Fruit fly (Drosophila melanogaster) whole organism, embryonic: ENCODE data around the gene rec.
A peak's percentile ranks its signal among the peaks of the same experiment; 100 is the strongest.

Experiments used
- Ada2b ChIP-seq: fragments of 200-800 bp; sonication (Bioruptor generic); IDR thresholded peaks from 2 replicates; pipeline ENCODE4 v1.3.6; 2022; ENCODE audit warnings: missing biosample characterization, missing genetic modification characterization
- Asciz ChIP-seq: fragments of 200-800 bp; sonication (Bioruptor generic); optimal IDR thresholded peaks from 2 replicates; lab custom pipeline; 2017; ENCODE audit warnings: missing biosample characterization, mild to moderate bottlenecking, missing genetic modification characterization, missing genetic modification reagents
- Atf6 ChIP-seq: fragments of 200-800 bp; sonication (Bioruptor generic); IDR thresholded peaks from 2 replicates; pipeline ENCODE4 v1.3.6; 2022; ENCODE audit warnings: missing biosample characterization, missing genetic modification characterization
- B-H1 ChIP-seq: fragments of 200-800 bp; sonication (Bioruptor generic); IDR thresholded peaks from 3 replicates; pipeline ENCODE4 v1.3.6; 2022; ENCODE audit warnings: missing biosample characterization, missing genetic modification characterization
- B-H2 ChIP-seq: fragments of 200-800 bp; sonication (Bioruptor generic); optimal IDR thresholded peaks from 2 replicates; lab custom pipeline; 2018; ENCODE audit warnings: missing biosample characterization, mild to moderate bottlenecking, missing genetic modification characterization
- Blimp-1 ChIP-seq: fragments of 200-800 bp; sonication (Bioruptor generic); optimal IDR thresholded peaks from 3 replicates; lab custom pipeline; 2018; ENCODE audit warnings: missing biosample characterization, missing genetic modification characterization, mild to moderate bottlenecking, moderate library complexity, missing genetic modification reagents
- CG10979 ChIP-seq: fragments of 200-800 bp; sonication (Bioruptor generic); optimal IDR thresholded peaks from 2 replicates; lab custom pipeline; 2018; ENCODE audit warnings: missing biosample characterization, mild to moderate bottlenecking, missing genetic modification characterization, moderate library complexity
- CG11093 ChIP-seq: fragments of 200-800 bp; sonication (Bioruptor generic); IDR thresholded peaks from 3 replicates; pipeline ENCODE4 v1.3.6; 2022; ENCODE audit warnings: missing biosample characterization, missing genetic modification characterization
- CG11247 ChIP-seq: fragments of 200-800 bp; sonication (Bioruptor generic); IDR thresholded peaks from 2 replicates; pipeline ENCODE4 v1.3.6; 2022; ENCODE audit warnings: missing biosample characterization, missing genetic modification characterization
- CG12155 ChIP-seq: fragments of 200-800 bp; sonication (Bioruptor generic); optimal IDR thresholded peaks from 3 replicates; lab custom pipeline; 2016; ENCODE audit warnings: missing biosample characterization, missing genetic modification characterization
- CG14860 ChIP-seq: fragments of 200-800 bp; sonication (Bioruptor generic); IDR thresholded peaks from 3 replicates; pipeline ENCODE4 v1.3.6; 2022; ENCODE audit warnings: missing biosample characterization, missing genetic modification characterization; ENCODE audit not compliant: partially characterized antibody
- CG1647 ChIP-seq: fragments of 200-800 bp; sonication (Bioruptor generic); optimal IDR thresholded peaks from 3 replicates; lab custom pipeline; 2016; ENCODE audit warnings: missing biosample characterization, missing genetic modification characterization
- CG16779 ChIP-seq: fragments of 200-800 bp; sonication (Bioruptor generic); IDR thresholded peaks from 2 replicates; pipeline ENCODE4 v1.3.6; 2022; ENCODE audit warnings: missing biosample characterization, missing genetic modification characterization
- CG17612 ChIP-seq: fragments of 200-800 bp; sonication (Bioruptor generic); IDR thresholded peaks from 2 replicates; pipeline ENCODE4 v1.3.6; 2022; ENCODE audit warnings: missing biosample characterization, missing genetic modification characterization
- CG18011 ChIP-seq: fragments of 200-800 bp; sonication (Bioruptor generic); optimal IDR thresholded peaks from 2 replicates; lab custom pipeline; 2017; ENCODE audit warnings: missing biosample characterization, missing genetic modification characterization, mild to moderate bottlenecking, moderate library complexity, missing genotype
- CG18764 ChIP-seq: fragments of 200-800 bp; sonication (Bioruptor generic); optimal IDR thresholded peaks from 3 replicates; lab custom pipeline; 2016; ENCODE audit warnings: missing biosample characterization, missing genetic modification characterization
- CG2199 ChIP-seq: fragments of 200-800 bp; sonication (Bioruptor generic); IDR thresholded peaks from 3 replicates; pipeline ENCODE4 v1.3.6; 2022; ENCODE audit warnings: missing biosample characterization, missing genetic modification characterization
- CG30431 ChIP-seq: fragments of 200-800 bp; sonication (Bioruptor generic); optimal IDR thresholded peaks from 2 replicates; lab custom pipeline; 2017; ENCODE audit warnings: missing biosample characterization, missing genetic modification characterization
- CG3995 ChIP-seq: fragments of 200-800 bp; sonication (Bioruptor generic); optimal IDR thresholded peaks from 3 replicates; lab custom pipeline; 2016; ENCODE audit warnings: missing biosample characterization, missing genetic modification characterization
- CG6689 ChIP-seq: fragments of 200-800 bp; sonication (Bioruptor generic); IDR thresholded peaks from 2 replicates; pipeline ENCODE4 v1.3.6; 2022; ENCODE audit warnings: missing biosample characterization, missing genetic modification characterization
- CG7271 ChIP-seq: fragments of 200-800 bp; sonication (Bioruptor generic); optimal IDR thresholded peaks from 2 replicates; lab custom pipeline; 2018; ENCODE audit warnings: missing biosample characterization, mild to moderate bottlenecking, missing genetic modification characterization, moderate library complexity
- CG9876 ChIP-seq: fragments of 200-800 bp; sonication (Bioruptor generic); optimal IDR thresholded peaks from 2 replicates; lab custom pipeline; 2016; ENCODE audit warnings: missing biosample characterization, missing genetic modification characterization
- Doc2 ChIP-seq: fragments of 200-800 bp; sonication (Bioruptor generic); IDR thresholded peaks from 2 replicates; pipeline ENCODE4 v1.3.6; 2022; ENCODE audit warnings: missing biosample characterization, missing genetic modification characterization
- Dref ChIP-seq: fragments of 200-800 bp; sonication (Bioruptor generic); IDR thresholded peaks from 2 replicates; pipeline ENCODE4 v1.3.6; 2022; ENCODE audit warnings: missing biosample characterization, missing genetic modification characterization
- HLH54F ChIP-seq: fragments of 200-800 bp; sonication (Bioruptor generic); optimal IDR thresholded peaks from 3 replicates; lab custom pipeline; 2016; ENCODE audit warnings: missing biosample characterization, missing genetic modification characterization
- Hr78 ChIP-seq, 2 experiments: fragments of 200-800 bp in 1 of 2; fragments of >200 bp in 1 of 2; sonication (Bioruptor generic) in 1 of 2; optimal IDR thresholded peaks; 2 replicates each; lab custom pipeline; 2017 to 2019; ENCODE audit warnings: missing biosample characterization in 2 of 2, missing genetic modification characterization in 2 of 2, mild to moderate bottlenecking in 1 of 2, moderate library complexity in 1 of 2
- MTF-1 ChIP-seq: fragments of 200-800 bp; sonication (Bioruptor generic); optimal IDR thresholded peaks from 2 replicates; lab custom pipeline; 2018; ENCODE audit warnings: missing biosample characterization, mild to moderate bottlenecking, missing genetic modification characterization, borderline replicate concordance
- Meics ChIP-seq: fragments of 200-800 bp; sonication (Bioruptor generic); optimal IDR thresholded peaks from 2 replicates; lab custom pipeline; 2017; ENCODE audit warnings: missing biosample characterization, mild to moderate bottlenecking, missing genetic modification characterization
- Poxn ChIP-seq: fragments of 200-800 bp; sonication (Bioruptor generic); IDR thresholded peaks from 2 replicates; pipeline ENCODE4 v1.3.6; 2022; ENCODE audit warnings: missing biosample characterization, missing genetic modification characterization
- Ssrp ChIP-seq: fragments of 200-800 bp; sonication (Bioruptor generic); optimal IDR thresholded peaks from 2 replicates; lab custom pipeline; 2018; ENCODE audit warnings: missing biosample characterization, mild to moderate bottlenecking, missing genetic modification characterization, moderate library complexity
- bcd ChIP-seq: fragments of 200-800 bp; sonication (Bioruptor generic); optimal IDR thresholded peaks from 2 replicates; lab custom pipeline; 2017; ENCODE audit warnings: missing biosample characterization, mild to moderate bottlenecking, missing genetic modification characterization
- bowl ChIP-seq: fragments of 200-800 bp; sonication (Bioruptor generic); IDR thresholded peaks from 2 replicates; pipeline ENCODE4 v1.3.6; 2022; ENCODE audit warnings: missing biosample characterization, missing genetic modification characterization
- crc ChIP-seq: fragments of 200-800 bp; sonication (Bioruptor generic); optimal IDR thresholded peaks from 2 replicates; lab custom pipeline; 2016; ENCODE audit warnings: missing biosample characterization, missing genetic modification characterization
- dimm ChIP-seq: fragments of 200-800 bp; sonication (Bioruptor generic); IDR thresholded peaks from 2 replicates; pipeline ENCODE4 v1.3.6; 2022; ENCODE audit warnings: missing biosample characterization, missing genetic modification characterization
- ftz-f1 ChIP-seq: fragments of 200-800 bp; sonication (Bioruptor generic); optimal IDR thresholded peaks from 2 replicates; lab custom pipeline; 2016; ENCODE audit warnings: missing biosample characterization, missing genetic modification characterization
- gsb-n ChIP-seq: fragments of 200-800 bp; sonication (Bioruptor generic); optimal IDR thresholded peaks from 3 replicates; lab custom pipeline; 2018; ENCODE audit warnings: missing biosample characterization, mild to moderate bottlenecking, missing genetic modification characterization
- inv ChIP-seq: fragments of 200-800 bp; sonication (Bioruptor generic); IDR thresholded peaks from 2 replicates; pipeline ENCODE4 v1.3.6; 2022; ENCODE audit warnings: missing biosample characterization, missing genetic modification characterization; ENCODE audit not compliant: partially characterized antibody
- ken ChIP-seq: fragments of 200-800 bp; sonication (Bioruptor generic); IDR thresholded peaks from 3 replicates; pipeline ENCODE4 v1.3.6; 2022; ENCODE audit warnings: missing biosample characterization, missing genetic modification characterization
- kni ChIP-seq: fragments of 200-800 bp; sonication (Bioruptor generic); optimal IDR thresholded peaks from 3 replicates; lab custom pipeline; 2017; ENCODE audit warnings: mild to moderate bottlenecking, missing biosample characterization, missing genetic modification reagents, missing genetic modification characterization
- lmd ChIP-seq: fragments of 200-800 bp; sonication (Bioruptor generic); IDR thresholded peaks from 2 replicates; pipeline ENCODE4 v1.3.6; 2022; ENCODE audit warnings: missing biosample characterization, missing genetic modification characterization
- nau ChIP-seq: fragments of 200-800 bp; sonication (Bioruptor generic); optimal IDR thresholded peaks from 3 replicates; lab custom pipeline; 2017; ENCODE audit warnings: missing biosample characterization, mild to moderate bottlenecking, missing genetic modification characterization, missing genetic modification reagents
- nmo ChIP-seq: fragments of 200-800 bp; sonication (Bioruptor generic); optimal IDR thresholded peaks from 2 replicates; lab custom pipeline; 2018; ENCODE audit warnings: missing biosample characterization, mild to moderate bottlenecking, missing genetic modification characterization, moderate library complexity
- odd ChIP-seq: fragments of 200-800 bp; sonication (Bioruptor generic); optimal IDR thresholded peaks from 2 replicates; lab custom pipeline; 2017; ENCODE audit warnings: missing biosample characterization, mild to moderate bottlenecking, missing genetic modification characterization
- pb ChIP-seq: fragments of 200-800 bp; sonication (Bioruptor generic); optimal IDR thresholded peaks from 3 replicates; lab custom pipeline; 2016; ENCODE audit warnings: missing biosample characterization, missing genetic modification characterization
- ro ChIP-seq: fragments of 200-800 bp; sonication (Bioruptor generic); IDR thresholded peaks from 2 replicates; pipeline ENCODE4 v1.3.6; 2022; ENCODE audit warnings: missing biosample characterization, missing genetic modification characterization
- sima ChIP-seq: fragments of 200-800 bp; sonication (Bioruptor generic); optimal IDR thresholded peaks from 2 replicates; lab custom pipeline; 2016; ENCODE audit warnings: missing biosample characterization, missing genetic modification characterization
- unc-4 ChIP-seq: fragments of 200-800 bp; sonication (Bioruptor generic); IDR thresholded peaks from 2 replicates; pipeline ENCODE4 v1.3.6; 2022; ENCODE audit warnings: missing biosample characterization, missing genetic modification characterization; ENCODE audit not compliant: partially characterized antibody
- wdn ChIP-seq: fragments of 200-800 bp; sonication (Bioruptor generic); IDR thresholded peaks from 2 replicates; pipeline ENCODE4 v1.3.6; 2022; ENCODE audit warnings: missing biosample characterization, missing genetic modification characterization

The rec gene

DNA sequence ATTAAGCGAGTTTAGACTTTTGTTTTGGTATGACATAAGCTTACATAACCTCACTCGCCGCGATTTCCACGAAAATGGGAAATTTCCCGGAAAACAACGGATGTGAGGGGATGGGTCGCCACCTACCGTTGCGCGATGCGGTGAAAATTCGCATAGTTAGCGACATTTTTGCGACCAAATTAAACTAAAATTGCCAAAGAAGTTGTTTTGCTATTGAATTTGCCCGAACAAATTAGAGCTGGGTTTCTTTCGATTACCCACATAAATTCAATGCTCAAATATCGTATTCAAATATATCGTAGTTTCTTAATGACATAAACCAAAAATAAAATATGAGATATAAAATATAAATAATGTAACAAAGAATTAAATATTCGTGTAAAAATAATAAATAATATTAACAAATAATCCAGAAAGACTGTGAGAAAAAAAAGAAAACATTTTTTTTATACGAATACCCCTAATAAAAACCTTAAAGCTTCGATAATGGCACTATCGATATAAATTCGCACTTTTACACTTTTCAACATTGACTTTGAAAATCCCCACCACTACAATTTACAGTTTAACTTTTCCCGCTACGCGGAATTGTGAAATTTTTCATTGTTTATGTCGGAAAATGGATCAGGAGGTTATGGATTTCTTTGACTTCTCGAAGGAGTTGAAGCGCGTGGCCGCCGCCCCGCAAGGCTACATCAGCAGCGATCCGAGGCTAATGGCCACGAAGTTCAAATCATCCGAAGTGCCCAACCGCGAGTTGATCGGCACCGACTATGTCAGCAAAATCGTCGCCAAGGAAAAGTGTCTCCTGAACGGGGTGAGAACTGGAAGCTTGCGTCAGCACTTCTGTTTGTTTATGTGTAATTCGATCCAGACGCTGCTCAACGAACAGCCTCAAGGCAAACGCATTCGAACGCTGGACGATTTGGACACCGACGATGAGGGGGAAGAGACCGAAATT is 4.7 kb upstream of the rec start, which contains the start of the genes ND-23 and spn-E (continued):
- TF ChIP-seq CG30431 (GFP tag; lab: Kevin White, UChicago) (no peak), nmo (GFP tag; lab: Kevin White, UChicago) (peak; percentile 81), nau (GFP tag; lab: Kevin White, UChicago) (no peak), CG16779 (GFP tag; lab: Robert Waterston, UW) (no peak), sima (no peak), ro (no peak), wdn (GFP tag; lab: Robert Waterston, UW) (peak; percentile 43; the same call in 1 of the 2 replicates), Blimp-1 (no peak), Ssrp (peak; percentile 54), gsb-n (peak; percentile 66), unc-4 (GFP tag; lab: Robert Waterston, UW) (peak; percentile 86), inv (GFP tag; lab: Robert Waterston, UW) (peak; percentile 75), Doc2 (GFP tag; lab: Robert Waterston, UW) (no peak), Ada2b (GFP tag; lab: Robert Waterston, UW) (peak; percentile 6; the same call in 1 of the 2 replicates), CG1647 (no peak), kni (no peak), CG18011 (GFP tag; lab: Kevin White, UChicago) (no peak), CG2199 (GFP tag; lab: Robert Waterston, UW) (no peak), Atf6 (GFP tag; lab: Robert Waterston, UW) (peak; percentile 27; the same call in 1 of the 2 replicates), Meics (GFP tag; lab: Kevin White, UChicago) (peak; percentile 43), crc (GFP tag; lab: Kevin White, UChicago) (no peak), ftz-f1 (GFP tag; lab: Kevin White, UChicago) (no peak), bcd (GFP tag; lab: Kevin White, UChicago) (peak; percentile 52), CG17612 (no peak), Dref (GFP tag; lab: Robert Waterston, UW) (peak; percentile 68), dimm (no peak), CG18764 (GFP tag; lab: Kevin White, UChicago) (peak; percentile 1), CG11093 (GFP tag; lab: Robert Waterston, UW) (no peak), Asciz (GFP tag; lab: Kevin White, UChicago) (no peak), CG3995 (GFP tag; lab: Kevin White, UChicago) (no peak), CG6689 (GFP tag; lab: Robert Waterston, UW) (peak; percentile 57; the same call in 1 of the 2 replicates), pb (GFP tag; lab: Kevin White, UChicago) (no peak), bowl (GFP tag; lab: Robert Waterston, UW) (no peak), CG7271 (peak; percentile 3), ken (GFP tag; lab: Robert Waterston, UW) (0 out of 3 replicates have a peak, but pooled peaks have one; percentile 47), CG10979 (tag; lab: Kevin White, UChicago) (peak; percentile 58), lmd (GFP tag; lab: Robert Waterston, UW) (peak; percentile 22; the same call in 1 of the 2 replicates), Poxn (no peak), CG12155 (GFP tag; lab: Kevin White, UChicago) (peak; percentile 14), B-H1 (GFP tag; lab: Robert Waterston, UW) (no peak), odd (GFP tag; lab: Kevin White, UChicago) (no peak), B-H2 (GFP tag; lab: Kevin White, UChicago) (no peak), Hr78 (GFP tag; optimal IDR thresholded peaks at IDR 0.05; lab: Kevin White, UChicago) (no peak), CG9876 (GFP tag; lab: Kevin White, UChicago) (no peak), CG14860 (GFP tag; lab: Robert Waterston, UW) (peak; percentile 46; the same call in 1 of the 3 replicates), MTF-1 (no peak), CG11247 (no peak), HLH54F (GFP tag; lab: Kevin White, UChicago) (no peak)
